Fruit fly (Drosophila melanogaster): ENCODE data around the gene CG43074.

The CG43074 gene

dm6 chr3L:3449680-3450079 lies 34.8 kb downstream of the CG43074 start (continued):
- TF ChIP-seq bsh (GFP tag; optimal IDR thresholded peaks at IDR 0.05) (peak in 1 of 2 experiments; percentile 54), Elba2 (GFP tag; optimal IDR thresholded peaks at IDR 0.05) (no peak), CG12155 (GFP tag; optimal IDR thresholded peaks at IDR 0.05) (peak; percentile 43), Scr (GFP tag; IDR thresholded peaks at IDR 0.05; ENCODE audit: partially characterized antibody) (no peak), CkIIα-i1 (GFP tag; IDR thresholded peaks at IDR 0.05) (no peak), abd-A (tag; optimal IDR thresholded peaks at IDR 0.05) (no peak), CG3163 (GFP tag; optimal IDR thresholded peaks at IDR 0.05) (no peak), CG12744 (GFP tag; optimal IDR thresholded peaks at IDR 0.05) (no peak), sr (GFP tag; IDR thresholded peaks at IDR 0.05) (no peak), ftz-f1 (GFP tag; optimal IDR thresholded peaks at IDR 0.05) (no peak), jigr1 (GFP tag; IDR thresholded peaks at IDR 0.05) (no peak), CG1529 (GFP tag; optimal IDR thresholded peaks at IDR 0.05) (no peak), onecut (GFP tag; IDR thresholded peaks at IDR 0.05) (no peak), Deaf1 (tag; optimal IDR thresholded peaks at IDR 0.05) (no peak), zfh1 (GFP tag; IDR thresholded peaks at IDR 0.05) (no peak), nerfin-2 (GFP tag; IDR thresholded peaks at IDR 0.05; ENCODE audit: partially characterized antibody) (no peak), CG17568 (GFP tag; optimal IDR thresholded peaks at IDR 0.05) (no peak), CG3407 (GFP tag; optimal IDR thresholded peaks at IDR 0.05) (no peak), CG10654 (GFP tag; optimal IDR thresholded peaks at IDR 0.05) (no peak), D19B (GFP tag; optimal IDR thresholded peaks at IDR 0.05) (no peak), CG6683 (GFP tag; optimal IDR thresholded peaks at IDR 0.05) (no peak), hb (GFP tag; IDR thresholded peaks at IDR 0.05; ENCODE audit: partially characterized antibody) (no peak), Vsx1 (GFP tag; optimal IDR thresholded peaks at IDR 0.05) (no peak), luna (GFP tag; optimal IDR thresholded peaks at IDR 0.05) (no peak), Usf (GFP tag; optimal IDR thresholded peaks at IDR 0.05) (no peak), sna (GFP tag; IDR thresholded peaks at IDR 0.05; ENCODE audit: partially characterized antibody) (no peak), chm (GFP tag; IDR thresholded peaks at IDR 0.05) (0 out of 2 replicates have a peak, but pooled peaks have one; percentile 19), CG17359 (tag; optimal IDR thresholded peaks at IDR 0.05) (no peak), CG16779 (GFP tag; IDR thresholded peaks at IDR 0.05) (no peak), H15 (GFP tag; IDR thresholded peaks at IDR 0.05) (no peak), br (optimal IDR thresholded peaks at IDR 0.05) (no peak), sug (tag; optimal IDR thresholded peaks at IDR 0.05) (no peak), hbn (GFP tag; IDR thresholded peaks at IDR 0.05; ENCODE audit: partially characterized antibody) (no peak), az2 (GFP tag; optimal IDR thresholded peaks at IDR 0.05) (peak; percentile 29), CG12942 (GFP tag; optimal IDR thresholded peaks at IDR 0.05) (no peak), CG8478 (optimal IDR thresholded peaks at IDR 0.05) (no peak), sd (tag; optimal IDR thresholded peaks at IDR 0.05) (no peak), row (GFP tag; IDR thresholded peaks at IDR 0.05) (peak; percentile 70), CG1603 (tag; optimal IDR thresholded peaks at IDR 0.05) (no peak), Sox102F (GFP tag; optimal IDR thresholded peaks at IDR 0.05) (peak; percentile 53), bcd (GFP tag; optimal IDR thresholded peaks at IDR 0.05) (no peak), CG11247 (GFP tag; IDR thresholded peaks at IDR 0.05) (no peak), CG15269 (tag; optimal IDR thresholded peaks at IDR 0.05) (peak; percentile 37), CG7556 (GFP tag; optimal IDR thresholded peaks at IDR 0.05) (peak; percentile 39), CG18764 (GFP tag; optimal IDR thresholded peaks at IDR 0.05) (no peak), cg (GFP tag; optimal IDR thresholded peaks at IDR 0.05) (no peak), schlank (tag; optimal IDR thresholded peaks at IDR 0.05) (no peak), CG4707 (GFP tag; optimal IDR thresholded peaks at IDR 0.05) (no peak), chif (GFP tag; optimal IDR thresholded peaks at IDR 0.05) (peak; percentile 8 to 32), CG9437 (GFP tag; optimal IDR thresholded peaks at IDR 0.05) (peak; percentile 25), CG7271 (tag; optimal IDR thresholded peaks at IDR 0.05) (no peak), CG13424 (tag; optimal IDR thresholded peaks at IDR 0.05) (peak; percentile 21)
